Worm (Caenorhabditis elegans) whole organism, L4 larva: Measurements from ENCODE around the gene Y43F8C.9.

ENCODE experiments used
- R02D3.7 ChIP-seq: fragments of 150-350 bp; sonication (generic microtip); optimal IDR thresholded peaks from 3 replicates; lab custom pipeline; 2014; ENCODE audit warnings: missing biosample characterization, missing genetic modification characterization
- ceh-82 ChIP-seq: sonication (generic microtip); optimal IDR thresholded peaks from 2 replicates; lab custom pipeline; 2017; ENCODE audit warnings: missing biosample characterization, missing genetic modification characterization
- ces-1 ChIP-seq: fragments of 150-350 bp; sonication (generic microtip); optimal IDR thresholded peaks from 4 replicates; lab custom pipeline; 2014; ENCODE audit warnings: missing biosample characterization, missing genetic modification reagents, missing genetic modification characterization
- daf-8 ChIP-seq: fragments of 200-800 bp; sonication (Bioruptor generic); IDR thresholded peaks from 2 replicates; pipeline ENCODE4 v1.3.6; 2022; ENCODE audit warnings: missing genetic modification characterization, missing compliant biosample characterization
- egl-27 ChIP-seq: sonication (generic microtip); optimal IDR thresholded peaks from 3 replicates; lab custom pipeline; 2017; ENCODE audit warnings: missing biosample characterization, missing genetic modification reagents, missing genetic modification characterization
- lin-15B ChIP-seq: fragments of 150-350 bp; sonication (generic microtip); optimal IDR thresholded peaks from 3 replicates; lab custom pipeline; 2014; ENCODE audit warnings: missing biosample characterization, missing genetic modification characterization
- lir-3 ChIP-seq: sonication (generic microtip); optimal IDR thresholded peaks from 2 replicates; lab custom pipeline; 2016; ENCODE audit warnings: mild to moderate bottlenecking, missing genetic modification characterization, missing compliant biosample characterization
- mxl-3 ChIP-seq: fragments of 200-800 bp; sonication (Bioruptor generic); optimal IDR thresholded peaks from 2 replicates; lab custom pipeline; 2018; ENCODE audit warnings: mild to moderate bottlenecking, missing genetic modification characterization, missing compliant biosample characterization
- nhr-10 ChIP-seq: fragments of 150-350 bp; optimal IDR thresholded peaks from 2 replicates; lab custom pipeline; 2014; ENCODE audit warnings: missing biosample characterization, missing genetic modification characterization
- nhr-11 ChIP-seq: fragments of 150-350 bp; optimal IDR thresholded peaks from 2 replicates; lab custom pipeline; 2014; ENCODE audit warnings: missing biosample characterization, missing genetic modification characterization
- pqm-1 ChIP-seq: sonication (generic microtip); optimal IDR thresholded peaks from 2 replicates; lab custom pipeline; 2017; ENCODE audit warnings: missing biosample characterization, missing genetic modification characterization
- unc-62 ChIP-seq, 3 experiments: fragments of 150-350 bp in 1 of 3; sonication (generic microtip); optimal IDR thresholded peaks in 2 of 3; peaks in 1 of 3; 1 replicate in 1 of 3; 2 replicates in 2 of 3; lab custom pipeline; 2014 to 2017; ENCODE audit warnings: missing biosample characterization in 3 of 3, missing genetic modification characterization in 3 of 3, missing genetic modification reagents in 3 of 3, missing genotype in 1 of 3

ce11 chrV:19636194-19636584 lies 9.7 kb upstream of the Y43F8C.9 start:
- TF ChIP-seq egl-27 (tag; lab: Kevin White, UChicago) (no peak), ces-1 (GFP tag; lab: Kevin White, UChicago) (no peak), unc-62 (GFP tag; optimal IDR thresholded peaks at IDR 0.05 in 1 of 2; lab: Kevin White, UChicago) (no peak), unc-62 (tag; optimal IDR thresholded peaks at IDR 0.05; lab: Kevin White, UChicago) (no peak), R02D3.7 (tag; lab: Kevin White, UChicago) (no peak), nhr-11 (tag; lab: Kevin White, UChicago) (no peak), daf-8 (GFP tag; lab: Robert Waterston, UW) (no peak), nhr-10 (tag; lab: Kevin White, UChicago) (no peak), lin-15B (no peak), mxl-3 (GFP tag; lab: Kevin White, UChicago) (no peak), lir-3 (tag; lab: Kevin White, UChicago) (no peak), pqm-1 (tag; lab: Kevin White, UChicago) (no peak), ceh-82 (no peak)
